Worm (Caenorhabditis elegans) whole organism, L4 larva: Measurements from ENCODE around the gene cyp-13A8.

Experiments used
- F10B5.3 ChIP-seq: sonication (generic microtip); optimal IDR thresholded peaks from 2 replicates; lab custom pipeline; 2016; ENCODE audit warnings: mild to moderate bottlenecking, missing genetic modification characterization, missing compliant biosample characterization
- F37D6.2 ChIP-seq: sonication (generic microtip); optimal IDR thresholded peaks from 2 replicates; lab custom pipeline; 2016; ENCODE audit warnings: mild to moderate bottlenecking, missing genetic modification characterization, missing compliant biosample characterization
- T26A8.4 ChIP-seq: fragments of 200-800 bp; sonication (Bioruptor generic); IDR thresholded peaks from 2 replicates; pipeline ENCODE4 v1.3.6; 2022; ENCODE audit warnings: missing genetic modification characterization, missing compliant biosample characterization
- Y48G9A.11 ChIP-seq: fragments of 200-800 bp; sonication (Bioruptor generic); IDR thresholded peaks from 2 replicates; pipeline ENCODE4 v1.3.6; 2022; ENCODE audit warnings: missing genetic modification reagents, missing genetic modification characterization, missing compliant biosample characterization
- Y75B8A.6 ChIP-seq: fragments of 200-800 bp; sonication (Bioruptor generic); IDR thresholded peaks from 2 replicates; pipeline ENCODE4 v1.3.6; 2022; ENCODE audit warnings: missing genetic modification reagents, missing genetic modification characterization, missing compliant biosample characterization
- ZK337.2 ChIP-seq: fragments of 200-800 bp; sonication (Bioruptor generic); IDR thresholded peaks from 2 replicates; pipeline ENCODE4 v1.3.6; 2022; ENCODE audit warnings: missing genetic modification reagents, missing genetic modification characterization, missing compliant biosample characterization
- ZK546.5 ChIP-seq, 2 experiments: sonication (generic microtip); optimal IDR thresholded peaks; 2 replicates each; lab custom pipeline; 2017; ENCODE audit warnings: missing biosample characterization in 2 of 2, missing genetic modification characterization in 2 of 2
- ama-1 ChIP-seq: fragments of 150-350 bp; optimal IDR thresholded peaks from 2 replicates; lab custom pipeline; 2014; ENCODE audit warnings: inconsistent platforms, mixed read lengths
- arid-1 ChIP-seq: fragments of 200-800 bp; sonication (Bioruptor generic); conservative IDR thresholded peaks from 2 replicates; pipeline ENCODE4 v1.3.6; 2022; ENCODE audit warnings: missing genetic modification reagents, missing genetic modification characterization, missing compliant biosample characterization
- attf-4 ChIP-seq: sonication (generic microtip); optimal IDR thresholded peaks from 3 replicates; lab custom pipeline; 2017; ENCODE audit warnings: missing biosample characterization, missing genetic modification characterization
- ceh-28 ChIP-seq: fragments of 150-350 bp; optimal IDR thresholded peaks from 2 replicates; lab custom pipeline; 2014; ENCODE audit warnings: missing biosample characterization, missing genetic modification reagents, missing genetic modification characterization
- ceh-44 ChIP-seq: fragments of 200-800 bp; sonication (Bioruptor generic); IDR thresholded peaks from 2 replicates; pipeline ENCODE4 v1.3.6; 2022; ENCODE audit warnings: missing genetic modification reagents, missing genetic modification characterization, missing compliant biosample characterization
- ceh-62 ChIP-seq: sonication (generic microtip); optimal IDR thresholded peaks from 2 replicates; lab custom pipeline; 2017; ENCODE audit warnings: missing biosample characterization, missing genetic modification characterization
- ces-1 ChIP-seq: fragments of 150-350 bp; sonication (generic microtip); optimal IDR thresholded peaks from 4 replicates; lab custom pipeline; 2014; ENCODE audit warnings: missing biosample characterization, missing genetic modification reagents, missing genetic modification characterization
- dve-1 ChIP-seq: sonication (generic microtip); optimal IDR thresholded peaks from 2 replicates; lab custom pipeline; 2017; ENCODE audit warnings: antibody characterized with exemption, mild to moderate bottlenecking, missing genetic modification characterization, missing compliant biosample characterization; ENCODE audit not compliant: insufficient read depth
- egl-43 ChIP-seq: fragments of 200-800 bp; sonication (Bioruptor generic); IDR thresholded peaks from 2 replicates; pipeline ENCODE4 v1.3.6; 2022; ENCODE audit warnings: missing genetic modification reagents, missing genetic modification characterization, missing compliant biosample characterization
- gei-8 ChIP-seq: fragments of 200-800 bp; sonication (Bioruptor generic); optimal IDR thresholded peaks from 2 replicates; lab custom pipeline; 2018; ENCODE audit warnings: mild to moderate bottlenecking, missing genetic modification characterization, missing compliant biosample characterization
- hif-1 ChIP-seq, 2 experiments: sonication (generic microtip); optimal IDR thresholded peaks; 2 replicates each; lab custom pipeline; 2016 to 2017; ENCODE audit warnings: missing compliant biosample characterization in 2 of 2, missing genetic modification characterization in 2 of 2, missing genetic modification reagents in 2 of 2, missing genotype in 2 of 2, mild to moderate bottlenecking in 1 of 2
- hlh-11 ChIP-seq: fragments of 200-800 bp; sonication (Bioruptor generic); optimal IDR thresholded peaks from 2 replicates; lab custom pipeline; 2018; ENCODE audit warnings: mild to moderate bottlenecking, missing genetic modification characterization, missing compliant biosample characterization
- hlh-30 ChIP-seq: sonication (generic microtip); optimal IDR thresholded peaks from 2 replicates; lab custom pipeline; 2017; ENCODE audit warnings: antibody characterized with exemption, mild to moderate bottlenecking, missing genetic modification characterization, missing compliant biosample characterization; ENCODE audit not compliant: insufficient read depth
- hmg-1.1 ChIP-seq: fragments of 200-800 bp; sonication (Bioruptor generic); IDR thresholded peaks from 2 replicates; pipeline ENCODE4 v1.3.6; 2022; ENCODE audit warnings: missing genetic modification reagents, missing genetic modification characterization, missing compliant biosample characterization
- lim-7 ChIP-seq: fragments of 200-800 bp; sonication (Bioruptor generic); IDR thresholded peaks from 2 replicates; pipeline ENCODE4 v1.3.6; 2022; ENCODE audit warnings: missing genetic modification characterization, missing compliant biosample characterization
- lin-1 ChIP-seq: fragments of 200-800 bp; sonication (Bioruptor generic); IDR thresholded peaks from 2 replicates; pipeline ENCODE4 v1.3.6; 2022; ENCODE audit warnings: missing genetic modification reagents, missing genetic modification characterization, missing compliant biosample characterization
- lin-13 ChIP-seq: fragments of 150-350 bp; optimal IDR thresholded peaks from 2 replicates; lab custom pipeline; 2014; ENCODE audit warnings: missing biosample characterization, missing genetic modification reagents, missing genetic modification characterization
- lin-15B ChIP-seq: fragments of 150-350 bp; sonication (generic microtip); optimal IDR thresholded peaks from 3 replicates; lab custom pipeline; 2014; ENCODE audit warnings: missing biosample characterization, missing genetic modification characterization
- lsy-2 ChIP-seq, 2 experiments: fragments of 150-350 bp in 1 of 2; sonication (generic microtip) in 1 of 2; optimal IDR thresholded peaks; 2 replicates each; lab custom pipeline; 2014 to 2017; ENCODE audit warnings: missing biosample characterization in 2 of 2, missing genetic modification characterization in 2 of 2
- mdl-1 ChIP-seq, 2 experiments: fragments of 150-350 bp in 1 of 2; sonication (generic microtip) in 1 of 2; optimal IDR thresholded peaks; 2 replicates each; lab custom pipeline; 2014 to 2017; ENCODE audit warnings: missing biosample characterization in 2 of 2, missing genetic modification characterization in 2 of 2
- mes-2 ChIP-seq: sonication (generic microtip); optimal IDR thresholded peaks from 2 replicates; lab custom pipeline; 2016; ENCODE audit warnings: missing genotype, mild to moderate bottlenecking, missing genetic modification characterization, missing compliant biosample characterization; ENCODE audit not compliant: poor library complexity, severe bottlenecking
- mxl-3 ChIP-seq: fragments of 200-800 bp; sonication (Bioruptor generic); optimal IDR thresholded peaks from 2 replicates; lab custom pipeline; 2018; ENCODE audit warnings: mild to moderate bottlenecking, missing genetic modification characterization, missing compliant biosample characterization
- nhr-11 ChIP-seq: fragments of 150-350 bp; optimal IDR thresholded peaks from 2 replicates; lab custom pipeline; 2014; ENCODE audit warnings: missing biosample characterization, missing genetic modification characterization
- nhr-237 ChIP-seq: sonication (generic microtip); optimal IDR thresholded peaks from 2 replicates; lab custom pipeline; 2017; ENCODE audit warnings: missing biosample characterization, missing genetic modification characterization
- nhr-28 ChIP-seq: fragments of 150-350 bp; optimal IDR thresholded peaks from 2 replicates; lab custom pipeline; 2014; ENCODE audit warnings: missing biosample characterization, missing genetic modification characterization
- nhr-48 ChIP-seq: sonication (generic microtip); optimal IDR thresholded peaks from 2 replicates; lab custom pipeline; 2016; ENCODE audit warnings: mild to moderate bottlenecking, missing genetic modification characterization, missing compliant biosample characterization
- nhr-76 ChIP-seq: fragments of 150-350 bp; optimal IDR thresholded peaks from 2 replicates; lab custom pipeline; 2014; ENCODE audit warnings: missing biosample characterization, missing genetic modification characterization
- php-3 ChIP-seq: fragments of 200-800 bp; sonication (Bioruptor generic); IDR thresholded peaks from 2 replicates; pipeline ENCODE4 v1.3.6; 2022; ENCODE audit warnings: missing genetic modification reagents, missing genetic modification characterization, missing compliant biosample characterization
- rbr-2 ChIP-seq: sonication (generic microtip); optimal IDR thresholded peaks from 2 replicates; lab custom pipeline; 2016; ENCODE audit warnings: missing genotype, missing genetic modification characterization, missing compliant biosample characterization
- saeg-2 ChIP-seq: fragments of 200-800 bp; sonication (Bioruptor generic); IDR thresholded peaks from 2 replicates; pipeline ENCODE4 v1.3.6; 2022; ENCODE audit warnings: missing genetic modification reagents, missing genetic modification characterization, missing compliant biosample characterization
- sdz-12 ChIP-seq: fragments of 200-800 bp; sonication (Bioruptor generic); optimal IDR thresholded peaks from 2 replicates; lab custom pipeline; 2018; ENCODE audit warnings: mild to moderate bottlenecking, missing genetic modification characterization, missing compliant biosample characterization
- snpc-1.2 ChIP-seq: fragments of 200-800 bp; sonication (Bioruptor generic); IDR thresholded peaks from 2 replicates; pipeline ENCODE4 v1.3.6; 2022; ENCODE audit warnings: missing genetic modification reagents, missing genetic modification characterization, missing compliant biosample characterization
- tra-1 ChIP-seq: fragments of 200-800 bp; sonication (Bioruptor generic); IDR thresholded peaks from 2 replicates; pipeline ENCODE4 v1.3.6; 2022; ENCODE audit warnings: missing genetic modification reagents, missing genetic modification characterization, missing compliant biosample characterization
- unc-130 ChIP-seq: sonication (generic microtip); optimal IDR thresholded peaks from 2 replicates; lab custom pipeline; 2016; ENCODE audit warnings: missing genetic modification reagents, missing genetic modification characterization, missing compliant biosample characterization
- unc-39 ChIP-seq: sonication (generic microtip); optimal IDR thresholded peaks from 2 replicates; lab custom pipeline; 2017; ENCODE audit warnings: missing biosample characterization, missing genetic modification characterization
- unc-62 ChIP-seq, 3 experiments: fragments of 150-350 bp in 1 of 3; sonication (generic microtip); optimal IDR thresholded peaks in 2 of 3; peaks in 1 of 3; 1 replicate in 1 of 3; 2 replicates in 2 of 3; lab custom pipeline; 2014 to 2017; ENCODE audit warnings: missing biosample characterization in 3 of 3, missing genetic modification characterization in 3 of 3, missing genetic modification reagents in 3 of 3, missing genotype in 1 of 3
- zag-1 ChIP-seq: fragments of 150-350 bp; optimal IDR thresholded peaks from 2 replicates; lab custom pipeline; 2014; ENCODE audit warnings: missing biosample characterization, missing genetic modification characterization
- zfp-2 ChIP-seq: sonication (generic microtip); optimal IDR thresholded peaks from 2 replicates; lab custom pipeline; 2016; ENCODE audit warnings: mild to moderate bottlenecking, missing genetic modification characterization, missing compliant biosample characterization
- zfp-3 ChIP-seq: fragments of 200-800 bp; sonication (Bioruptor generic); conservative IDR thresholded peaks from 2 replicates; pipeline ENCODE4 v1.3.6; 2022; ENCODE audit warnings: missing genetic modification reagents, missing genetic modification characterization, missing compliant biosample characterization
- zip-11 ChIP-seq: fragments of 200-800 bp; sonication (Bioruptor generic); IDR thresholded peaks from 2 replicates; pipeline ENCODE4 v1.3.6; 2022; ENCODE audit warnings: missing genetic modification characterization, missing compliant biosample characterization

The cyp-13A8 gene

ce11 chrII:9791185-9791584 lies 16.2 kb downstream of the cyp-13A8 start (continued):
- no peak for TF ChIP-seq rbr-2 (tag; lab: Kevin White, UChicago)
- TF ChIP-seq unc-39 (tag; lab: Kevin White, UChicago), result no peak
- peak; percentile 91 for TF ChIP-seq hlh-11 (tag; lab: Kevin White, UChicago)
- TF ChIP-seq zfp-3, result no peak
- TF ChIP-seq unc-130 (GFP tag; lab: Kevin White, UChicago), result no peak
- TF ChIP-seq F10B5.3 (tag; lab: Kevin White, UChicago), result no peak
- peak; percentile 62 for TF ChIP-seq hlh-30
- TF ChIP-seq mxl-3, result peak; percentile 69
- no peak for TF ChIP-seq arid-1 (GFP tag; lab: Robert Waterston, UW)
- TF ChIP-seq F37D6.2, result no peak

- TF ChIP-seq lin-13 (GFP tag; lab: Kevin White, UChicago) (peak; percentile 5), hlh-30 (peak; percentile 24), zfp-2 (tag; lab: Kevin White, UChicago) (no peak), unc-62 (GFP tag; optimal IDR thresholded peaks at IDR 0.05 in 1 of 2; lab: Kevin White, UChicago) (peak in 1 of 2 experiments; percentile 91), unc-62 (tag; optimal IDR thresholded peaks at IDR 0.05; lab: Kevin White, UChicago) (no peak), ZK546.5 (tag; optimal IDR thresholded peaks at IDR 0.05; lab: Kevin White, UChicago) (no peak), Y48G9A.11 (GFP tag; lab: Robert Waterston, UW) (0 out of 2 replicates have a peak, but pooled peaks have one; percentile 23), T26A8.4 (GFP tag; lab: Robert Waterston, UW) (no peak), attf-4 (tag; lab: Kevin White, UChicago) (no peak), zag-1 (tag; lab: Kevin White, UChicago) (no peak), nhr-48 (tag; lab: Kevin White, UChicago) (peak; percentile 29), unc-39 (tag; lab: Kevin White, UChicago) (no peak), lin-15B (tag; lab: Kevin White, UChicago) (no peak), nhr-76 (tag; lab: Kevin White, UChicago) (no peak), ceh-44 (GFP tag; lab: Robert Waterston, UW) (no peak), zfp-3 (no peak), lsy-2 (tag; optimal IDR thresholded peaks at IDR 0.05; lab: Kevin White, UChicago) (peak; percentile 22 to 50), egl-43 (GFP tag; lab: Robert Waterston, UW) (no peak), ceh-28 (tag; lab: Kevin White, UChicago) (no peak), ces-1 (no peak), saeg-2 (GFP tag; lab: Robert Waterston, UW) (no peak), hif-1 (tag; optimal IDR thresholded peaks at IDR 0.05; lab: Kevin White, UChicago) (no peak), nhr-237 (no peak), php-3 (GFP tag; lab: Robert Waterston, UW) (peak; percentile 64), Y75B8A.6 (no peak), ceh-62 (tag; lab: Kevin White, UChicago) (no peak), ama-1 (lab: Kevin White, UChicago) (no peak), rbr-2 (tag; lab: Kevin White, UChicago) (no peak), dve-1 (peak; percentile 77), lim-7 (GFP tag; lab: Robert Waterston, UW) (no peak), mdl-1 (tag; optimal IDR thresholded peaks at IDR 0.05; lab: Kevin White, UChicago) (peak in 1 of 2 experiments; percentile 22), mes-2 (tag; lab: Kevin White, UChicago) (no peak), hmg-1.1 (no peak), hlh-11 (tag; lab: Kevin White, UChicago) (peak; percentile 85), tra-1 (GFP tag; lab: Robert Waterston, UW) (peak; percentile 27; the same call in 1 of the 2 replicates), gei-8 (no peak), lin-1 (GFP tag; lab: Robert Waterston, UW) (no peak), nhr-28 (tag; lab: Kevin White, UChicago) (peak; percentile 86), sdz-12 (GFP tag; lab: Kevin White, UChicago) (no peak), zip-11 (GFP tag; lab: Robert Waterston, UW) (no peak), ZK337.2 (GFP tag; lab: Robert Waterston, UW) (no peak), snpc-1.2 (GFP tag; lab: Robert Waterston, UW) (no peak), nhr-11 (tag; lab: Kevin White, UChicago) (peak; percentile 80)
These were observed 19.8 kb downstream of the cyp-13A8 start, which contains the start of gene cyp-13A2 for ce11 chrII:9787395-9788152. cyp-13A2 (minus strand) TSS chrII:9787629.
